Fruit fly (Drosophila melanogaster): Measurements from ENCODE around the gene pst.
A peak's percentile ranks its signal among the peaks of the same experiment; 100 is the strongest.

The pst gene

DNA sequence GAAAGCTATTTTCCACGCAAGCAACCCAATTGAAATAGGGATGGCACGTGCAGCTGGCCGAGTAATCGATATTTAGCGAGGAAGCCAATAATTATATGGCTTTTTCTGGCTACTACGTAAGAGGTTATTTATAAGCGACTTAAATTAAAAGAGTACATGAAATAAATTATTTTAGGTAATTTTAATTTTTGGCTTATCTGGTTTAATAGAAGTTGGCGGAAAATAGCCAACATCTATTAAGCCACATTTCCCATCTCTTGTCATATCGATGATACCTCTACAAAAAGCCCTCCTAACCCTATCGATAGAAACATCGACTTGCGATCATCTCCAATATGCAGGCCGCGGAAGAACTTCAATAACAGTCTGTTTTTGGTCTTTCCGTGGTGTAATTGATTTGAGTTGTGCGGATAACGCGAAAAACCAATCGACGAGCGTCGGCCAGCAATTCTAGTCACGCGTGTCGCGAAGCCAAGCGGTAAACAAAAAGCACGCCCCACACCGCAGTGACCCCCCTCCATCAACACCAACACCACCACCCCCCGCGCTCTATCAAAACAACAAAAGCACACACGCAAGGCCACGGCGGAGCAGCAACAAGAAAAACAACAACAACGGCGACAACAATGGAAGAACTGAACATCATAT lies 12.0 kb downstream of the pst start, which contains the start of the genes Srp19 and qm (continued):
- TF ChIP-seq CG33557 (GFP tag; optimal IDR thresholded peaks at IDR 0.05) (peak; percentile 22), Trl (optimal IDR thresholded peaks at IDR 0.05) (no peak), Trl (GFP tag; optimal IDR thresholded peaks at IDR 0.05) (peak; percentile 70), bsh (GFP tag; optimal IDR thresholded peaks at IDR 0.05) (peak; percentile 13 to 36), nom (GFP tag; optimal IDR thresholded peaks at IDR 0.05) (peak; percentile 65), Fer3 (tag; optimal IDR thresholded peaks at IDR 0.05) (peak; percentile 26), chm (GFP tag; IDR thresholded peaks at IDR 0.05) (peak; percentile 67; the same call in 1 of the 2 replicates), sd (tag; optimal IDR thresholded peaks at IDR 0.05) (peak; percentile 33), HHEX (GFP tag; optimal IDR thresholded peaks at IDR 0.05) (no peak), Max (GFP tag; optimal IDR thresholded peaks at IDR 0.05) (peak; percentile 44), mirr (GFP tag; optimal IDR thresholded peaks at IDR 0.05) (peak; percentile 22), Ptx1 (GFP tag; IDR thresholded peaks at IDR 0.05) (peak; percentile 54; the same call in 1 of the 2 replicates), Dbx (GFP tag; IDR thresholded peaks at IDR 0.05) (peak; percentile 52; the same call in 2 of the 3 replicates), Blimp-1 (GFP tag; optimal IDR thresholded peaks at IDR 0.05) (no peak), slou (GFP tag; optimal IDR thresholded peaks at IDR 0.05) (peak; percentile 8), CG17802 (tag; optimal IDR thresholded peaks at IDR 0.05) (no peak), disco-r (GFP tag; optimal IDR thresholded peaks at IDR 0.05) (no peak), CG6791 (GFP tag; IDR thresholded peaks at IDR 0.05; ENCODE audit: partially characterized antibody) (peak; percentile 83; the same call in 2 of the 3 replicates), Dp (GFP tag; optimal IDR thresholded peaks at IDR 0.05) (peak; percentile 5), CG15269 (tag; optimal IDR thresholded peaks at IDR 0.05) (peak; percentile 15), CG6765 (GFP tag; optimal IDR thresholded peaks at IDR 0.05) (peak; percentile 43), ab (GFP tag; optimal IDR thresholded peaks at IDR 0.05) (no peak), GATAe (GFP tag; conservative IDR thresholded peaks at IDR 0.05) (0 out of 2 replicates have a peak, but pooled peaks have one; percentile 10), hbn (GFP tag; IDR thresholded peaks at IDR 0.05; ENCODE audit: partially characterized antibody) (peak; percentile 72), CG9932 (GFP tag; IDR thresholded peaks at IDR 0.05) (peak; percentile 78), E2f1 (GFP tag; IDR thresholded peaks at IDR 0.05) (no peak), Gug (GFP tag; IDR thresholded peaks at IDR 0.05) (peak; percentile 24; the same call in 1 of the 4 replicates), dysf (GFP tag; IDR thresholded peaks at IDR 0.05) (peak; percentile 64), gem (tag; optimal IDR thresholded peaks at IDR 0.05) (peak; percentile 76), CG13894 (tag; optimal IDR thresholded peaks at IDR 0.05) (peak; percentile 45), rib (GFP tag; IDR thresholded peaks at IDR 0.05) (peak; percentile 29; the same call in 1 of the 2 replicates), kay (GFP tag; optimal IDR thresholded peaks at IDR 0.05) (peak; percentile 54), CG10431 (GFP tag; optimal IDR thresholded peaks at IDR 0.05) (no peak), Hand (GFP tag; optimal IDR thresholded peaks at IDR 0.05) (no peak), Oli (tag; optimal IDR thresholded peaks at IDR 0.05) (peak; percentile 5), sens (GFP tag) (peak; percentile 84), PHDP (tag; optimal IDR thresholded peaks at IDR 0.05) (no peak), sc (optimal IDR thresholded peaks at IDR 0.05) (no peak), sc (GFP tag; optimal IDR thresholded peaks at IDR 0.05) (no peak), CG3995 (GFP tag; optimal IDR thresholded peaks at IDR 0.05) (no peak), vnd (GFP tag; IDR thresholded peaks at IDR 0.05; ENCODE audit: partially characterized antibody) (peak; percentile 85), CG12942 (GFP tag; optimal IDR thresholded peaks at IDR 0.05) (peak; percentile 19), sqz (GFP tag; optimal IDR thresholded peaks at IDR 0.05) (no peak), CG3847 (GFP tag; IDR thresholded peaks at IDR 0.05) (peak; percentile 57), CG7928 (GFP tag; optimal IDR thresholded peaks at IDR 0.05) (no peak), CG15601 (tag; optimal IDR thresholded peaks at IDR 0.05) (peak; percentile 46), pros (GFP tag; optimal IDR thresholded peaks at IDR 0.05) (peak; percentile 26), dpn (GFP tag; optimal IDR thresholded peaks at IDR 0.05) (peak; percentile 56 to 65), tgo (GFP tag; IDR thresholded peaks at IDR 0.05) (peak; percentile 28)

All from whole organism, embryonic.